Fruit fly (Drosophila melanogaster) whole organism, adult: ENCODE results near the gene RacGAP84C.

Source experiments
- CG11617 ChIP-seq: fragments of 200-800 bp; sonication (Bioruptor generic); optimal IDR thresholded peaks from 2 replicates; lab custom pipeline; 2017; ENCODE audit warnings: mild to moderate bottlenecking, missing biosample characterization, missing genetic modification reagents, missing genetic modification characterization
- CG12768 ChIP-seq: fragments of 200-800 bp; sonication (Bioruptor generic); optimal IDR thresholded peaks from 2 replicates; lab custom pipeline; 2017; ENCODE audit warnings: missing biosample characterization, missing genetic modification characterization, mild to moderate bottlenecking, moderate library complexity, missing genetic modification reagents
- CG1620 ChIP-seq: fragments of 200-800 bp; sonication (Bioruptor generic); optimal IDR thresholded peaks from 2 replicates; lab custom pipeline; 2016; ENCODE audit warnings: missing biosample characterization, missing genetic modification characterization
- CG5204 ChIP-seq: fragments of 200-800 bp; sonication (Bioruptor generic); optimal IDR thresholded peaks from 2 replicates; lab custom pipeline; 2016; ENCODE audit warnings: missing biosample characterization, missing genetic modification characterization
- CG7101 ChIP-seq: fragments of 200-800 bp; sonication (Bioruptor generic); optimal IDR thresholded peaks from 2 replicates; lab custom pipeline; 2018; ENCODE audit warnings: missing biosample characterization, mild to moderate bottlenecking, missing genetic modification characterization, moderate library complexity
- Clk ChIP-seq: fragments of 200-800 bp; sonication (Bioruptor generic); optimal IDR thresholded peaks from 2 replicates; lab custom pipeline; 2017; ENCODE audit warnings: missing biosample characterization, missing genetic modification characterization
- Hr96 ChIP-seq: fragments of 200-800 bp; sonication (Bioruptor generic); optimal IDR thresholded peaks from 2 replicates; lab custom pipeline; 2016; ENCODE audit warnings: missing biosample characterization, missing genetic modification characterization
- Mnt ChIP-seq: fragments of 200-800 bp; sonication (Bioruptor generic); optimal IDR thresholded peaks from 2 replicates; lab custom pipeline; 2016; ENCODE audit warnings: missing biosample characterization, mild to moderate bottlenecking, missing genetic modification characterization
- bab1 ChIP-seq: fragments of 200-800 bp; sonication (Bioruptor generic); optimal IDR thresholded peaks from 3 replicates; lab custom pipeline; 2019; ENCODE audit warnings: missing biosample characterization, mild to moderate bottlenecking, missing genetic modification characterization, moderate library complexity
- cic ChIP-seq: fragments of 200-800 bp; sonication (Bioruptor generic); optimal IDR thresholded peaks from 2 replicates; lab custom pipeline; 2017; ENCODE audit warnings: missing biosample characterization, mild to moderate bottlenecking, missing genetic modification characterization, moderate library complexity
- ovo ChIP-seq: fragments of 200-800 bp; sonication (Bioruptor generic); optimal IDR thresholded peaks from 2 replicates; lab custom pipeline; 2016; ENCODE audit warnings: missing biosample characterization, missing genetic modification characterization
- tj ChIP-seq: fragments of 200-800 bp; sonication (Bioruptor generic); optimal IDR thresholded peaks from 3 replicates; lab custom pipeline; 2017; ENCODE audit warnings: missing biosample characterization, mild to moderate bottlenecking, missing genetic modification characterization, moderate library complexity

DNA sequence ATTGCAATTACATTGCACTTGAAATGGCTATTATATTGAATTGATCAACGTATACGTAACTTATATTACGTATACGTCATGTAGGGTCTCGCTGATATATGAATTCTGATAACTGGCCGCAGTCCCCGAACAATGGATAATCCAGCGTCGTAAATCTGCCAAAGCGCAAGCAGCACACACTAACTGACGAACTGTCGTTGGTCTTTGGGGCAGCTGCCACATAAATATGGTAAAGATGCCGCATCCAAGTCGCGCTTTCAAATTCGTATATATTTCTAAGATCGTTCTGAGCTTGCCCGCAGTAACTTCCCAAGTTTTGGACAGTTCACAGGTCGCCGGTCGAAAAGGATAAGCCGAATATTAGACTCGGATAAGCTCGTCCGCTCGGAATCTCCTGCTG is 44.3 kb upstream of the RacGAP84C start, which contains the start of gene CG14607:
- TF ChIP-seq ovo (GFP tag; lab: Kevin White, UChicago): no peak
- no peak for TF ChIP-seq bab1 (GFP tag; lab: Kevin White, UChicago)
- TF ChIP-seq CG5204 (GFP tag; lab: Kevin White, UChicago): no peak
- TF ChIP-seq tj (GFP tag; lab: Kevin White, UChicago): no peak
- TF ChIP-seq Mnt (GFP tag; lab: Kevin White, UChicago): no peak
- TF ChIP-seq CG11617 (GFP tag; lab: Kevin White, UChicago): no peak
- TF ChIP-seq Clk (GFP tag; lab: Kevin White, UChicago): no peak
- TF ChIP-seq CG7101 (tag; lab: Kevin White, UChicago): no peak
- no peak for TF ChIP-seq Hr96 (GFP tag; lab: Kevin White, UChicago)
- TF ChIP-seq cic (GFP tag; lab: Kevin White, UChicago): no peak
- TF ChIP-seq CG1620 (GFP tag; lab: Kevin White, UChicago): no peak
- no peak for TF ChIP-seq CG12768
